Fruit fly (Drosophila melanogaster) whole organism, prepupa: ENCODE data around the gene Pten.

Experiments
- CG10631 ChIP-seq: fragments of 200-800 bp; sonication (Bioruptor generic); optimal IDR thresholded peaks from 2 replicates; lab custom pipeline; 2016; ENCODE audit warnings: missing biosample characterization, missing genetic modification characterization
- CG10669 ChIP-seq: fragments of 200-800 bp; sonication (Bioruptor generic); optimal IDR thresholded peaks from 3 replicates; lab custom pipeline; 2018; ENCODE audit warnings: missing biosample characterization, mild to moderate bottlenecking, missing genetic modification characterization, moderate library complexity
- CG11762 ChIP-seq: fragments of 200-800 bp; sonication (Bioruptor generic); optimal IDR thresholded peaks from 3 replicates; lab custom pipeline; 2016; ENCODE audit warnings: missing biosample characterization, missing genetic modification characterization; ENCODE audit not compliant: insufficient read depth
- CG15336 ChIP-seq: fragments of 200-800 bp; sonication (Bioruptor generic); IDR thresholded peaks from 2 replicates; pipeline ENCODE4 v1.3.6; 2022; ENCODE audit warnings: missing biosample characterization, missing genetic modification characterization
- CG1621 ChIP-seq: fragments of 200-800 bp; sonication (Bioruptor generic); optimal IDR thresholded peaks from 3 replicates; lab custom pipeline; 2018; ENCODE audit warnings: missing biosample characterization, mild to moderate bottlenecking, missing genetic modification characterization
- CG16779 ChIP-seq: fragments of 200-800 bp; sonication (Bioruptor generic); optimal IDR thresholded peaks from 3 replicates; lab custom pipeline; 2017; ENCODE audit warnings: missing biosample characterization, mild to moderate bottlenecking, missing genetic modification characterization
- CG3032 ChIP-seq: fragments of 200-800 bp; optimal IDR thresholded peaks from 2 replicates; lab custom pipeline; 2019; ENCODE audit warnings: missing biosample characterization, mild to moderate bottlenecking, missing genetic modification characterization, moderate library complexity
- CG34406 ChIP-seq: fragments of 200-800 bp; sonication (Bioruptor generic); optimal IDR thresholded peaks from 3 replicates; lab custom pipeline; 2016; ENCODE audit warnings: missing biosample characterization, missing genetic modification characterization
- CG4318 ChIP-seq: fragments of 200-800 bp; sonication (Bioruptor generic); optimal IDR thresholded peaks from 3 replicates; lab custom pipeline; 2017; ENCODE audit warnings: missing biosample characterization, mild to moderate bottlenecking, missing genetic modification characterization
- CG6792 ChIP-seq: fragments of 200-800 bp; sonication (Bioruptor generic); optimal IDR thresholded peaks from 3 replicates; lab custom pipeline; 2016; ENCODE audit warnings: missing biosample characterization, missing genetic modification characterization
- CG6808 ChIP-seq: fragments of 200-800 bp; sonication (Bioruptor generic); optimal IDR thresholded peaks from 3 replicates; lab custom pipeline; 2017; ENCODE audit warnings: missing biosample characterization, missing genetic modification characterization, mild to moderate bottlenecking, moderate library complexity, missing genetic modification reagents
- Eip75B ChIP-seq: fragments of 200-800 bp; sonication (Bioruptor generic); optimal IDR thresholded peaks from 3 replicates; lab custom pipeline; 2016; ENCODE audit warnings: missing biosample characterization, missing genetic modification characterization
- Eip78C ChIP-seq: fragments of 200-800 bp; sonication (Bioruptor generic); peaks from one replicate; lab custom pipeline; 2016; ENCODE audit warnings: missing biosample characterization, missing genetic modification characterization
- Eip93F ChIP-seq: fragments of 200-800 bp; sonication (Bioruptor generic); optimal IDR thresholded peaks from 2 replicates; lab custom pipeline; 2016; ENCODE audit warnings: missing biosample characterization, mild to moderate bottlenecking, missing genetic modification characterization
- Ets21C ChIP-seq: fragments of 200-800 bp; sonication (Bioruptor generic); optimal IDR thresholded peaks from 3 replicates; lab custom pipeline; 2016; ENCODE audit warnings: missing biosample characterization, missing genetic modification characterization
- Gug ChIP-seq: fragments of 200-800 bp; sonication (Bioruptor generic); IDR thresholded peaks from 2 replicates; pipeline ENCODE4 v1.3.6; 2022; ENCODE audit warnings: missing biosample characterization, missing genetic modification characterization
- Hr39 ChIP-seq: fragments of 200-800 bp; sonication (Bioruptor generic); optimal IDR thresholded peaks from 2 replicates; lab custom pipeline; 2016; ENCODE audit warnings: missing biosample characterization, missing genetic modification characterization
- Lpt ChIP-seq: fragments of 200-800 bp; sonication (Bioruptor generic); optimal IDR thresholded peaks from 3 replicates; lab custom pipeline; 2016; ENCODE audit warnings: missing biosample characterization, missing genetic modification characterization
- OdsH ChIP-seq: fragments of 200-800 bp; sonication (Bioruptor generic); optimal IDR thresholded peaks from 3 replicates; lab custom pipeline; 2016; ENCODE audit warnings: missing biosample characterization, missing genetic modification characterization
- Smox ChIP-seq: fragments of 200-800 bp; sonication (Bioruptor generic); optimal IDR thresholded peaks from 3 replicates; lab custom pipeline; 2016; ENCODE audit warnings: missing biosample characterization, missing genetic modification characterization
- achi ChIP-seq: fragments of 200-800 bp; sonication (Bioruptor generic); optimal IDR thresholded peaks from 3 replicates; lab custom pipeline; 2016; ENCODE audit warnings: missing biosample characterization, missing genetic modification characterization
- cyc ChIP-seq: fragments of 200-800 bp; sonication (Bioruptor generic); optimal IDR thresholded peaks from 3 replicates; lab custom pipeline; 2016; ENCODE audit warnings: missing biosample characterization, missing genetic modification characterization
- esn ChIP-seq: fragments of 200-800 bp; sonication (Bioruptor generic); optimal IDR thresholded peaks from 2 replicates; lab custom pipeline; 2016; ENCODE audit warnings: missing biosample characterization, mild to moderate bottlenecking, missing genetic modification characterization, moderate library complexity
- fd59A ChIP-seq: fragments of 200-800 bp; sonication (Bioruptor generic); optimal IDR thresholded peaks from 2 replicates; lab custom pipeline; 2017; ENCODE audit warnings: missing biosample characterization, mild to moderate bottlenecking, missing genetic modification characterization, missing genetic modification reagents
- fkh ChIP-seq: fragments of 200-800 bp; sonication (Bioruptor generic); optimal IDR thresholded peaks from 3 replicates; lab custom pipeline; 2017; ENCODE audit warnings: missing biosample characterization, mild to moderate bottlenecking, missing genetic modification characterization, moderate library complexity
- net ChIP-seq: fragments of 200-800 bp; sonication (Bioruptor generic); optimal IDR thresholded peaks from 3 replicates; lab custom pipeline; 2016; ENCODE audit warnings: missing biosample characterization, missing genetic modification characterization
- salr ChIP-seq, 2 experiments: fragments of 200-800 bp; sonication (Bioruptor generic); optimal IDR thresholded peaks; 3 replicates each; lab custom pipeline; 2016 to 2018; ENCODE audit warnings: missing biosample characterization in 2 of 2, missing genetic modification characterization in 2 of 2, mild to moderate bottlenecking in 1 of 2
- spab ChIP-seq: fragments of 200-800 bp; sonication (Bioruptor generic); optimal IDR thresholded peaks from 2 replicates; lab custom pipeline; 2017; ENCODE audit warnings: missing biosample characterization, mild to moderate bottlenecking, missing genetic modification characterization, missing genetic modification reagents
- svp ChIP-seq: fragments of 200-800 bp; sonication (Bioruptor generic); peaks from one replicate; lab custom pipeline; 2016; ENCODE audit warnings: missing biosample characterization, missing genetic modification characterization
- vri ChIP-seq: fragments of 200-800 bp; sonication (Bioruptor generic); optimal IDR thresholded peaks from 3 replicates; lab custom pipeline; 2016; ENCODE audit warnings: missing biosample characterization, mild to moderate bottlenecking, missing genetic modification characterization

The Pten gene

dm6 chr2L:10220010-10220409 lies 40.8 kb downstream of the Pten start:
- TF ChIP-seq Lpt (GFP tag; lab: Kevin White, UChicago) (no peak), fkh (GFP tag; lab: Kevin White, UChicago) (peak; percentile 6), cyc (GFP tag; lab: Kevin White, UChicago) (no peak), CG4318 (GFP tag; lab: Kevin White, UChicago) (no peak), fd59A (GFP tag; lab: Kevin White, UChicago) (no peak), achi (GFP tag; lab: Kevin White, UChicago) (no peak), svp (GFP tag; lab: Kevin White, UChicago) (no peak)

- TF ChIP-seq Eip78C (GFP tag; lab: Kevin White, UChicago) (peak; percentile 71), Lpt (GFP tag; lab: Kevin White, UChicago) (no peak), fkh (GFP tag; lab: Kevin White, UChicago) (peak; percentile 73), CG3032 (peak; percentile 44), CG11762 (GFP tag; lab: Kevin White, UChicago) (peak; percentile 0), esn (peak; percentile 18), CG6792 (no peak)
Observed at dm6 chr2L:10210631-10211557, 50.0 kb downstream of the Pten start, which contains the start of the genes CG5727 and ath. TSS of gene CG5727 (minus strand) at chr2L:10210681. TSS of gene ath (plus strand) at chr2L:10211143.

- TF ChIP-seq CG34406 (GFP tag; lab: Kevin White, UChicago) (no peak), CG16779 (tag; lab: Kevin White, UChicago) (no peak), fkh (GFP tag; lab: Kevin White, UChicago) (peak; percentile 41), spab (GFP tag; lab: Kevin White, UChicago) (no peak), CG10631 (GFP tag; lab: Kevin White, UChicago) (peak; percentile 31), Eip78C (GFP tag; lab: Kevin White, UChicago) (peak; percentile 70), Eip75B (no peak), Eip93F (GFP tag; lab: Kevin White, UChicago) (no peak), CG6808 (GFP tag; lab: Kevin White, UChicago) (no peak), vri (GFP tag; lab: Kevin White, UChicago) (no peak), net (no peak), Ets21C (GFP tag; lab: Kevin White, UChicago) (no peak), OdsH (GFP tag; lab: Kevin White, UChicago) (no peak), Hr39 (GFP tag; lab: Kevin White, UChicago) (no peak), Smox (no peak), Lpt (GFP tag; lab: Kevin White, UChicago) (no peak), CG10669 (GFP tag; lab: Kevin White, UChicago) (no peak)
Observed at dm6 chr2L:10208799-10209794, 51.8 kb downstream of the Pten start, which contains the start of gene CG5731. TSS of gene CG5731 (minus strand) at chr2L:10209744.

dm6 chr2L:10206633-10207162 lies 54.2 kb downstream of the Pten start, which contains the start of gene Snx17:
TSS of gene Snx17 (minus strand) at chr2L:10206961.
- TF ChIP-seq Gug (GFP tag; lab: Robert Waterston, UW) (no peak), CG1621 (tag; lab: Kevin White, UChicago) (no peak), salr (GFP tag; optimal IDR thresholded peaks at IDR 0.05; lab: Kevin White, UChicago) (no peak), OdsH (GFP tag; lab: Kevin White, UChicago) (no peak), CG15336 (GFP tag; lab: Robert Waterston, UW) (no peak), CG34406 (GFP tag; lab: Kevin White, UChicago) (no peak), CG4318 (GFP tag; lab: Kevin White, UChicago) (no peak)
